Worm (Caenorhabditis elegans) whole organism, L2 larva: ENCODE results near the gene F35H12.1.

Experiments used
- C34F6.9 ChIP-seq: fragments of 150-350 bp; optimal IDR thresholded peaks from 2 replicates; lab custom pipeline; 2014; ENCODE audit warnings: missing biosample characterization, missing genetic modification characterization
- F13H6.1 ChIP-seq: sonication (generic microtip); optimal IDR thresholded peaks from 2 replicates; lab custom pipeline; 2016; ENCODE audit warnings: missing genetic modification characterization, missing compliant biosample characterization
- Y55F3AM.14 ChIP-seq: fragments of 200-800 bp; sonication (Bioruptor generic); optimal IDR thresholded peaks from 2 replicates; lab custom pipeline; 2018; ENCODE audit warnings: mild to moderate bottlenecking, missing genetic modification characterization, missing compliant biosample characterization
- ZK546.5 ChIP-seq: sonication (generic microtip); optimal IDR thresholded peaks from 2 replicates; lab custom pipeline; 2017; ENCODE audit warnings: missing biosample characterization, missing genetic modification characterization
- alr-1 ChIP-seq: fragments of 150-350 bp; optimal IDR thresholded peaks from 2 replicates; lab custom pipeline; 2014; ENCODE audit warnings: missing biosample characterization, missing genetic modification characterization
- aly-2 ChIP-seq: fragments of 150-350 bp; optimal IDR thresholded peaks from 2 replicates; lab custom pipeline; 2014; ENCODE audit warnings: missing biosample characterization, missing genetic modification characterization
- ceh-16 ChIP-seq: fragments of 150-350 bp; optimal IDR thresholded peaks from 2 replicates; lab custom pipeline; 2014; ENCODE audit warnings: missing biosample characterization, missing genetic modification characterization
- crh-2 ChIP-seq: sonication (generic microtip); optimal IDR thresholded peaks from 2 replicates; lab custom pipeline; 2017; ENCODE audit warnings: missing biosample characterization, missing genetic modification characterization
- dmd-4 ChIP-seq: sonication (generic microtip); optimal IDR thresholded peaks from 2 replicates; lab custom pipeline; 2017; ENCODE audit warnings: missing biosample characterization, missing genetic modification characterization
- egl-27 ChIP-seq: sonication (generic microtip); optimal IDR thresholded peaks from 3 replicates; lab custom pipeline; 2017; ENCODE audit warnings: missing biosample characterization, missing genetic modification reagents, missing genetic modification characterization
- elt-3 ChIP-seq: sonication (generic microtip); optimal IDR thresholded peaks from 2 replicates; lab custom pipeline; 2017; ENCODE audit warnings: missing biosample characterization, missing genetic modification characterization
- fos-1 ChIP-seq: fragments of 150-350 bp; optimal IDR thresholded peaks from 2 replicates; lab custom pipeline; 2014; ENCODE audit warnings: missing biosample characterization, missing genetic modification characterization
- lin-11 ChIP-seq: fragments of 150-350 bp; sonication (generic microtip); optimal IDR thresholded peaks from 2 replicates; lab custom pipeline; 2014; ENCODE audit warnings: missing biosample characterization, missing genetic modification characterization, inconsistent platforms, mixed read lengths
- lin-13 ChIP-seq: fragments of 150-350 bp; optimal IDR thresholded peaks from 2 replicates; lab custom pipeline; 2014; ENCODE audit warnings: missing biosample characterization, missing genetic modification reagents, missing genetic modification characterization
- lin-39 ChIP-seq: fragments of 150-350 bp; optimal IDR thresholded peaks from 2 replicates; lab custom pipeline; 2014; ENCODE audit warnings: missing biosample characterization, missing genetic modification reagents, missing genetic modification characterization
- lsy-2 ChIP-seq, 2 experiments: fragments of 150-350 bp in 1 of 2; sonication (generic microtip) in 1 of 2; optimal IDR thresholded peaks; 2 replicates each; lab custom pipeline; 2014 to 2017; ENCODE audit warnings: missing biosample characterization in 2 of 2, missing genetic modification characterization in 2 of 2
- mbf-1 ChIP-seq: sonication (generic microtip); optimal IDR thresholded peaks from 2 replicates; lab custom pipeline; 2017; ENCODE audit warnings: missing biosample characterization, missing genetic modification characterization
- mdl-1 ChIP-seq, 2 experiments: fragments of 150-350 bp in 1 of 2; sonication (generic microtip) in 1 of 2; optimal IDR thresholded peaks; 2 replicates each; lab custom pipeline; 2017; ENCODE audit warnings: missing biosample characterization in 2 of 2, missing genetic modification characterization in 2 of 2
- nhr-11 ChIP-seq: fragments of 150-350 bp; optimal IDR thresholded peaks from 2 replicates; lab custom pipeline; 2014; ENCODE audit warnings: missing biosample characterization, missing genetic modification characterization
- nhr-12 ChIP-seq: fragments of 150-350 bp; optimal IDR thresholded peaks from 2 replicates; lab custom pipeline; 2014; ENCODE audit warnings: missing biosample characterization, missing genetic modification characterization
- nhr-129 ChIP-seq: fragments of 150-350 bp; optimal IDR thresholded peaks from 2 replicates; lab custom pipeline; 2014; ENCODE audit warnings: missing biosample characterization, missing genetic modification characterization
- nhr-23 ChIP-seq: fragments of 150-350 bp; optimal IDR thresholded peaks from 2 replicates; lab custom pipeline; 2014; ENCODE audit warnings: missing biosample characterization, missing genetic modification reagents, missing genetic modification characterization
- nhr-237 ChIP-seq: fragments of 150-350 bp; optimal IDR thresholded peaks from 2 replicates; lab custom pipeline; 2014; ENCODE audit warnings: missing biosample characterization, missing genetic modification characterization
- nhr-25 ChIP-seq: fragments of 150-350 bp; sonication (generic microtip); optimal IDR thresholded peaks from 3 replicates; lab custom pipeline; 2014; ENCODE audit warnings: missing biosample characterization, missing genetic modification characterization
- nhr-6 ChIP-seq: fragments of 150-350 bp; optimal IDR thresholded peaks from 2 replicates; lab custom pipeline; 2014; ENCODE audit warnings: missing biosample characterization, missing genetic modification characterization
- peb-1 ChIP-seq: fragments of 150-350 bp; optimal IDR thresholded peaks from 2 replicates; lab custom pipeline; 2014; ENCODE audit warnings: missing biosample characterization, missing genetic modification characterization
- sem-4 ChIP-seq: fragments of 150-350 bp; optimal IDR thresholded peaks from 2 replicates; lab custom pipeline; 2014; ENCODE audit warnings: missing biosample characterization, missing genetic modification reagents, missing genetic modification characterization
- skn-1 ChIP-seq: sonication (generic microtip); optimal IDR thresholded peaks from 2 replicates; lab custom pipeline; 2017; ENCODE audit warnings: missing biosample characterization, missing genetic modification characterization
- sma-3 ChIP-seq: sonication (generic microtip); optimal IDR thresholded peaks from 2 replicates; lab custom pipeline; 2016; ENCODE audit warnings: missing genetic modification reagents, missing genetic modification characterization, missing compliant biosample characterization
- sma-9 ChIP-seq, 2 experiments: fragments of 150-350 bp in 1 of 2; sonication (generic microtip) in 1 of 2; optimal IDR thresholded peaks; 2 replicates each; lab custom pipeline; 2014 to 2016; ENCODE audit warnings: missing genetic modification characterization in 2 of 2, mild to moderate bottlenecking in 1 of 2, missing biosample characterization in 1 of 2, missing compliant biosample characterization in 1 of 2, missing genetic modification reagents in 1 of 2, moderate library complexity in 1 of 2
- snpc-4 ChIP-seq: fragments of 150-350 bp; optimal IDR thresholded peaks from 2 replicates; lab custom pipeline; 2014; ENCODE audit warnings: missing biosample characterization, missing genetic modification characterization
- unc-39 ChIP-seq: fragments of 150-350 bp; optimal IDR thresholded peaks from 2 replicates; lab custom pipeline; 2014; ENCODE audit warnings: missing biosample characterization, missing genetic modification characterization
- unc-55 ChIP-seq: fragments of 150-350 bp; sonication (generic microtip); optimal IDR thresholded peaks from 3 replicates; lab custom pipeline; 2014; ENCODE audit warnings: missing biosample characterization, missing genetic modification reagents, missing genetic modification characterization
- zag-1 ChIP-seq: fragments of 150-350 bp; optimal IDR thresholded peaks from 2 replicates; lab custom pipeline; 2014; ENCODE audit warnings: missing biosample characterization, missing genetic modification characterization
- ztf-1 ChIP-seq: fragments of 200-800 bp; sonication (Bioruptor generic); conservative IDR thresholded peaks from 2 replicates; pipeline ENCODE4 v1.3.6; 2022; ENCODE audit warnings: missing genetic modification characterization, missing compliant biosample characterization

The F35H12.1 gene

DNA sequence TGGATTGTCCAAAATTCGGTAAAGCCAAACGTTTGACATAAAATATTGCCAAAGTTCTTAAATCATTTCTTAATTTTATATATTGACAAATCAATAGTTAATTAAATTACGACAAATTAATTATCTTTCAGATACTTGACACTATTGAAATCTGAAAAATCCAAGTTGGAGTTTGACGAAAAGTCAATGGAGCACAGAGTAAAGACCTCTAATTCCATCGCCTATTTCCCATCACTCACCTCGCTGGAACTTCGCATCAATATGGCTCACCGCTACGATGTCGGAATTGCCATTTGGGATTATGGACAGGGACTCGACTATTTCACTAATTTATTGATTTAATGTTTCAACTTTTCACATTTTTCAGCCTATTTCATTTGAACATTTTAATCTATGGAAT lies 26.5 kb downstream of the F35H12.1 start:
- TF ChIP-seq F13H6.1 (no peak), nhr-12 (tag; lab: Kevin White, UChicago) (no peak), sma-9 (GFP tag; optimal IDR thresholded peaks at IDR 0.05; lab: Kevin White, UChicago) (no peak), sma-9 (tag; optimal IDR thresholded peaks at IDR 0.05; lab: Kevin White, UChicago) (no peak), snpc-4 (tag; lab: Kevin White, UChicago) (no peak), skn-1 (tag; lab: Kevin White, UChicago) (no peak), lin-13 (GFP tag; lab: Kevin White, UChicago) (no peak), nhr-6 (tag; lab: Kevin White, UChicago) (no peak), unc-39 (tag; lab: Kevin White, UChicago) (no peak), mdl-1 (tag; optimal IDR thresholded peaks at IDR 0.05; lab: Kevin White, UChicago) (no peak), nhr-11 (tag; lab: Kevin White, UChicago) (no peak), sem-4 (no peak), egl-27 (tag; lab: Kevin White, UChicago) (no peak), ceh-16 (tag; lab: Kevin White, UChicago) (no peak), lsy-2 (tag; optimal IDR thresholded peaks at IDR 0.05; lab: Kevin White, UChicago) (no peak), zag-1 (no peak), ZK546.5 (tag; lab: Kevin White, UChicago) (no peak), Y55F3AM.14 (GFP tag; lab: Kevin White, UChicago) (no peak), nhr-129 (tag; lab: Kevin White, UChicago) (no peak), mbf-1 (tag; lab: Kevin White, UChicago) (no peak), C34F6.9 (no peak)

DNA sequence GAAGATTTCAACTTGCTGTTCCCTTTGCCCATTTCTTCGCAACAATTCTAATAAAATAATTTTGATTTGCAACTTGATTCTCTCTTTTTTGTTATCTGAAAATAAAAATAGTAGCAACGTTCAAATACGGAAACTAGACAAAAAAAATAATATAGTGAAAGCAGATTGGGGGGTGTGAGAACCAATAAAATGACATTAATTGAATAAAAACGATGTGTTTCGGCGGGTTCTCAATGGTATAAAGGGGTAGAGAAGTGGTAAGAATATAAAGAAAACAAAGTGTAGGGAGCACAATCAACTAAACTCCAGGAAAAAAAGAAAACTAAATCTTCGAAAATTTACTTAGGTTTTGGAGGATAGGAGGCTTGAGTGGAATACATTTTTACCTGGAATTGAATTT lies 29.6 kb downstream of the F35H12.1 start, which contains the start of gene ncs-1:
Gene ncs-1, minus strand, starts transcription at position 101 of the 400 bp plus-strand sequence.
- TF ChIP-seq nhr-23 (tag; lab: Kevin White, UChicago) (no peak), snpc-4 (tag; lab: Kevin White, UChicago) (no peak), peb-1 (no peak), zag-1 (no peak)
- TF ChIP-seq, all 48 proteins: peak for 0

DNA sequence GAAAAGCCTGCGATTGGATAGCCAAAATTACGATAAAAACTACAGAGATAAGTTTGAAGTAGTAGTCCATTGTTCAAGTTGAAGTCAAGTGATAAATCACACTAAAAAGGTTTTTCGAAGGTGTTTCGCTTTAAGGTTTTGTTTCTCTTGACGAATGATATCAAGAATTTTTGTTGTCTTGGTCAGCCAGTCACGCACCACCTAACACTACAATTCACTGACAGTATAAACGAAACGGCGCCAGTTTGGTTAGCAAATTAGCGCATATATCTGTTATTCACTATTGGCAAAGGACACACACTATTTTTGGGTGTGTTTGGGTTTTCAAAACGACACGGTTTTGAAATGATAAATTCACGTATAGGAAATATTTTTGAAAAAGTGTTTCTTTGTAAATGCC lies 36.5 kb downstream of the F35H12.1 start, which contains the start of gene C44C1.6:
Gene C44C1.6, minus strand, starts transcription at position 199 of the 400 bp plus-strand sequence.
- TF ChIP-seq sma-3 (GFP tag; lab: Kevin White, UChicago) (peak; percentile 42), nhr-129 (tag; lab: Kevin White, UChicago) (peak; percentile 31), elt-3 (tag; lab: Kevin White, UChicago) (no peak)

DNA sequence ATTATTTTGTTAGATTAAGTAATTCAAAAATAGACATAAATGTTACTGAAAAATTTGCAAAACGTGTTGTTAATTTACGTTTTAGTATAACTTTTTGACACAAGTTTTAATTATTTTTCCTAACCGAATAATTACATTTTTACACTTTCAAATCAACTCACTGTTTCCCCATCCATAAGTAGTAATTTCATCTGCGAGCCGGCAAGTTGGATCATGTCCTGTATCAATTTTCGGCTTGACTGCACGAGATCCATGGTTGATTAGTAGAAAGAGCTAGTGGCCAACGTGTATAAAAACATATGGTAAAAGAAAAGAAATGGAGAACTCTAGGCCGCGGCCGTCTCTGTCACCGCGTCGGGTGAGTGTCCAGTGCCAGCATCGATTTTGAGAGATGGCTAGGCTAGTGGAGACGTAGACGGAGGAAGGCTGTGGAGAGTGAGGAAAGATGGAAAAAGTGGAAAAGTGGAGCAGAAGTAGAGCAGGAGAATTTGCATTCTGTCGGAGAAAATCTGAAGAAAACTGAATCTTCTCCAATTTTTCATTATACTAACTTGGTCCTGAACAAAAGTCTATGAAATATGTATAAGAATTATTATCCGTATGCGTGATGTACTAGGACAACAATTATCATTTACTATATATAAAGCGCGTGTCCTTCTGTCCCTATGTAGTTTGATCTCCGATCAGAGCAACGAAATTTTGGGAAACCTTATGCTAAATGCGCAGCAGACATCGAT lies 41.1 kb downstream of the F35H12.1 start, which contains the start of gene vps-45:
Gene vps-45, minus strand, starts transcription at position 350 of the 737 bp plus-strand sequence.
- TF ChIP-seq sma-9 (GFP tag; optimal IDR thresholded peaks at IDR 0.05; lab: Kevin White, UChicago) (peak; percentile 36), sma-9 (tag; optimal IDR thresholded peaks at IDR 0.05; lab: Kevin White, UChicago) (no peak), alr-1 (no peak), ceh-16 (tag; lab: Kevin White, UChicago) (no peak), lsy-2 (tag; optimal IDR thresholded peaks at IDR 0.05; lab: Kevin White, UChicago) (no peak), nhr-25 (peak; percentile 1), nhr-23 (tag; lab: Kevin White, UChicago) (no peak), lin-11 (tag; lab: Kevin White, UChicago) (peak; percentile 44), sma-3 (GFP tag; lab: Kevin White, UChicago) (no peak), lin-39 (tag; lab: Kevin White, UChicago) (no peak), snpc-4 (tag; lab: Kevin White, UChicago) (peak; percentile 39), F13H6.1 (peak; percentile 14), crh-2 (tag; lab: Kevin White, UChicago) (peak; percentile 33), ztf-1 (GFP tag; lab: Robert Waterston, UW) (no peak), aly-2 (tag; lab: Kevin White, UChicago) (no peak), skn-1 (tag; lab: Kevin White, UChicago) (no peak), fos-1 (tag; lab: Kevin White, UChicago) (peak; percentile 34), nhr-237 (tag; lab: Kevin White, UChicago) (no peak), nhr-129 (tag; lab: Kevin White, UChicago) (peak; percentile 54), zag-1 (peak; percentile 1), Y55F3AM.14 (GFP tag; lab: Kevin White, UChicago) (no peak), nhr-11 (tag; lab: Kevin White, UChicago) (no peak), C34F6.9 (peak; percentile 57), ZK546.5 (tag; lab: Kevin White, UChicago) (no peak), lin-13 (GFP tag; lab: Kevin White, UChicago) (peak; percentile 30), sem-4 (no peak), unc-55 (GFP tag; lab: Kevin White, UChicago) (peak; percentile 75), dmd-4 (tag; lab: Kevin White, UChicago) (no peak), unc-39 (tag; lab: Kevin White, UChicago) (no peak)
- TF ChIP-seq, all 48 proteins: peak for 12
